Worm (Caenorhabditis elegans) whole organism, L4/young adult: ENCODE data around the gene bre-5.

Experiments
- W03F9.2 ChIP-seq: fragments of 150-350 bp; optimal IDR thresholded peaks from 2 replicates; lab custom pipeline; 2014; ENCODE audit warnings: missing biosample characterization, missing genetic modification characterization
- dao-5 ChIP-seq: sonication (generic microtip); optimal IDR thresholded peaks from 2 replicates; lab custom pipeline; 2016; ENCODE audit warnings: missing genotype, missing genetic modification characterization, moderate library complexity, missing compliant biosample characterization
- him-1 ChIP-seq: sonication (generic microtip); optimal IDR thresholded peaks from 2 replicates; lab custom pipeline; 2016; ENCODE audit warnings: missing genotype, missing genetic modification reagents, missing genetic modification characterization, missing compliant biosample characterization

ce11 chrIV:12046524-12047203, 4.4 kb downstream of the bre-5 start, which contains the start of gene T12G3.2:
- TF ChIP-seq W03F9.2 (tag; lab: Kevin White, UChicago) (no peak), him-1 (tag; lab: Kevin White, UChicago) (no peak), dao-5 (tag; lab: Kevin White, UChicago) (no peak)
